Worm (Caenorhabditis elegans): ENCODE results near the gene F46H5.11.

DNA sequence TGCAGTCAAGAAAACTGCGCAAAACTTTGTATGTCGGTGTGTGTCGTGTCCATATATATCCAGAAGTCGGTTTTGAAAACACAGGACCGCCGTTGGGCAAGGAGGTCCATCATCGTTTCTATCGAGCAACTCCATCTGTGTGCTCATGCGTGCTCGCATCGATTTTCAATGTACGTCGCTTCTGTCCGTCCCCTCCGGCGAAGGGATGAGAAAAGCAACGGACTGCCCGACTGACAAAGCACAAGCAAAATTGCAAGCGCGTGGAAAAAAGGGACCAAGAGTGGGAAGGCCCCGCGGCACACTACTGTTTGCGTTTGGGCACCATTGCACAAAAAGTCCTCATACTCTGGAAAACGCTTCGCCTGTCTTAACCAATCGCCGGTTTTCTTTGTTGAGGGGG lies 49.5 kb downstream of the F46H5.11 start:
- no peak for TF ChIP-seq lin-13 (GFP tag; optimal IDR thresholded peaks at IDR 0.05)
- no peak for TF ChIP-seq ces-1 (GFP tag; optimal IDR thresholded peaks at IDR 0.05)
- TF ChIP-seq nhr-237 (tag; optimal IDR thresholded peaks at IDR 0.05) = no peak
- TF ChIP-seq aha-1 (tag; optimal IDR thresholded peaks at IDR 0.05) = no peak
- no peak for TF ChIP-seq zag-1 (tag; optimal IDR thresholded peaks at IDR 0.05)
